Fruit fly (Drosophila melanogaster) whole organism, wandering third instar larva: ENCODE measurements around the gene Remo.

Source experiments
- Hnf4 ChIP-seq: fragments of 200-800 bp; sonication (Bioruptor generic); optimal IDR thresholded peaks from 2 replicates; lab custom pipeline; 2016; ENCODE audit warnings: missing biosample characterization, mild to moderate bottlenecking, missing genetic modification characterization
- Hr78 ChIP-seq: fragments of >200 bp; optimal IDR thresholded peaks from 2 replicates; lab custom pipeline; 2017; ENCODE audit warnings: missing biosample characterization, missing genetic modification characterization
- br ChIP-seq: fragments of 200-800 bp; sonication (Bioruptor generic); optimal IDR thresholded peaks from 2 replicates; lab custom pipeline; 2016; ENCODE audit warnings: missing biosample characterization, missing genetic modification characterization

- no peak for TF ChIP-seq Hnf4 (GFP tag; lab: Kevin White, UChicago)
- no peak for TF ChIP-seq Hr78 (GFP tag; lab: Kevin White, UChicago)
- no peak for TF ChIP-seq br
Observed at dm6 chrX:13253062-13253724, 34.7 kb upstream of the Remo start.
